Worm (Caenorhabditis elegans): Measurements from ENCODE around the gene srlf-35.

ce11 chrV:527602-528001, 23.8 kb downstream of the srlf-35 start, which contains the start of gene srw-108:
- no peak for TF ChIP-seq nhr-76 (tag; optimal IDR thresholded peaks at IDR 0.05)
- TF ChIP-seq lin-13 (GFP tag; optimal IDR thresholded peaks at IDR 0.05), result no peak
- no peak for TF ChIP-seq rnt-1 (tag; optimal IDR thresholded peaks at IDR 0.05)
- no peak for TF ChIP-seq nhr-11 (tag; optimal IDR thresholded peaks at IDR 0.05)
- no peak for TF ChIP-seq ztf-11 (tag; optimal IDR thresholded peaks at IDR 0.05)
- TF ChIP-seq mep-1 (tag; optimal IDR thresholded peaks at IDR 0.05), result no peak
- no peak for TF ChIP-seq irx-1 (tag; optimal IDR thresholded peaks at IDR 0.05)
- no peak for TF ChIP-seq tbx-2 (tag; optimal IDR thresholded peaks at IDR 0.05)
- no peak for TF ChIP-seq blmp-1 (tag; optimal IDR thresholded peaks at IDR 0.05)
- TF ChIP-seq snpc-4 (tag; optimal IDR thresholded peaks at IDR 0.05), result no peak

All from whole organism, L1 larva.